Worm (Caenorhabditis elegans) whole organism, young adult: Measurements from ENCODE around the gene srw-60.

Source experiments
- B0336.3 ChIP-seq: fragments of 200-800 bp; sonication (Bioruptor generic); IDR thresholded peaks from 2 replicates; pipeline ENCODE4 v1.3.6; 2022; ENCODE audit warnings: missing genetic modification characterization, missing compliant biosample characterization
- C17E4.6 ChIP-seq: fragments of 200-800 bp; sonication (Bioruptor generic); IDR thresholded peaks from 2 replicates; pipeline ENCODE4 v1.3.6; 2022; ENCODE audit warnings: missing genetic modification reagents, missing genetic modification characterization, missing compliant biosample characterization
- F23B12.7 ChIP-seq: sonication (generic microtip); optimal IDR thresholded peaks from 2 replicates; lab custom pipeline; 2017; ENCODE audit warnings: missing genetic modification characterization, mild to moderate bottlenecking, missing compliant biosample characterization, antibody characterized with exemption, moderate library complexity; ENCODE audit not compliant: insufficient read depth
- F49E8.2 ChIP-seq: sonication (generic microtip); optimal IDR thresholded peaks from 3 replicates; lab custom pipeline; 2017; ENCODE audit warnings: missing genetic modification characterization, mild to moderate bottlenecking, missing compliant biosample characterization, antibody characterized with exemption, moderate library complexity; ENCODE audit not compliant: insufficient read depth
- K11D2.4 ChIP-seq: fragments of 200-800 bp; sonication (Bioruptor generic); IDR thresholded peaks from 2 replicates; pipeline ENCODE4 v1.3.6; 2022; ENCODE audit warnings: missing genetic modification reagents, missing genetic modification characterization, missing compliant biosample characterization
- Y53G8AR.9 ChIP-seq: fragments of 200-800 bp; sonication (Bioruptor generic); conservative IDR thresholded peaks from 2 replicates; pipeline ENCODE4 v1.3.6; 2022; ENCODE audit warnings: missing genetic modification reagents, missing genetic modification characterization, missing compliant biosample characterization
- Y56A3A.18 ChIP-seq: fragments of 200-800 bp; sonication (Bioruptor generic); IDR thresholded peaks from 2 replicates; pipeline ENCODE4 v1.3.6; 2022; ENCODE audit warnings: missing genetic modification reagents, missing genetic modification characterization, missing compliant biosample characterization
- akir-1 ChIP-seq: fragments of 200-800 bp; sonication (Bioruptor generic); optimal IDR thresholded peaks from 2 replicates; lab custom pipeline; 2018; ENCODE audit warnings: mild to moderate bottlenecking, missing genetic modification characterization, moderate library complexity, missing compliant biosample characterization
- aptf-2 ChIP-seq: fragments of 200-800 bp; sonication (Bioruptor generic); conservative IDR thresholded peaks from 2 replicates; pipeline ENCODE4 v1.3.6; 2022; ENCODE audit warnings: missing genetic modification reagents, missing genetic modification characterization, missing compliant biosample characterization
- aptf-3 ChIP-seq: fragments of 200-800 bp; sonication (Bioruptor generic); IDR thresholded peaks from 2 replicates; pipeline ENCODE4 v1.3.6; 2022; ENCODE audit warnings: missing genetic modification characterization, missing compliant biosample characterization
- bed-2 ChIP-seq: fragments of 200-800 bp; sonication (Bioruptor generic); IDR thresholded peaks from 2 replicates; pipeline ENCODE4 v1.3.6; 2022; ENCODE audit warnings: missing genetic modification reagents, missing genetic modification characterization, missing compliant biosample characterization
- cebp-1 ChIP-seq, 2 experiments: fragments of 200-800 bp in 1 of 2; sonication (Bioruptor generic) in 1 of 2; sonication (generic microtip) in 1 of 2; IDR thresholded peaks in 1 of 2; optimal IDR thresholded peaks in 1 of 2; 2 replicates each; pipeline versions ENCODE4 v1.3.6 to Lab custom; 2017 to 2022; ENCODE audit warnings: missing compliant biosample characterization in 2 of 2, missing genetic modification characterization in 2 of 2, mild to moderate bottlenecking in 1 of 2, missing genetic modification reagents in 1 of 2, moderate library complexity in 1 of 2
- ceh-79 ChIP-seq: sonication (generic microtip); optimal IDR thresholded peaks from 2 replicates; lab custom pipeline; 2017; ENCODE audit warnings: mild to moderate bottlenecking, missing genetic modification characterization, missing compliant biosample characterization
- chd-7 ChIP-seq: sonication (generic microtip); optimal IDR thresholded peaks from 2 replicates; lab custom pipeline; 2016; ENCODE audit warnings: mild to moderate bottlenecking, missing genetic modification characterization, moderate library complexity, missing compliant biosample characterization
- die-1 ChIP-seq: sonication (generic microtip); optimal IDR thresholded peaks from 2 replicates; lab custom pipeline; 2016; ENCODE audit warnings: missing genotype, mild to moderate bottlenecking, missing genetic modification characterization, missing compliant biosample characterization
- efl-1 ChIP-seq: fragments of 150-350 bp; optimal IDR thresholded peaks from 2 replicates; lab custom pipeline; 2014; ENCODE audit warnings: missing biosample characterization, missing genetic modification reagents, missing genetic modification characterization
- ekl-4 ChIP-seq: fragments of 200-800 bp; sonication (Bioruptor generic); IDR thresholded peaks from 2 replicates; pipeline ENCODE4 v1.3.6; 2022; ENCODE audit warnings: missing genetic modification reagents, missing genetic modification characterization, missing compliant biosample characterization
- fkh-3 ChIP-seq: sonication (generic microtip); optimal IDR thresholded peaks from 2 replicates; lab custom pipeline; 2016; ENCODE audit warnings: mild to moderate bottlenecking, missing genetic modification characterization, missing compliant biosample characterization
- him-1 ChIP-seq: sonication (generic microtip); optimal IDR thresholded peaks from 2 replicates; lab custom pipeline; 2016; ENCODE audit warnings: missing genotype, missing genetic modification reagents, missing genetic modification characterization, missing compliant biosample characterization
- hmg-20 ChIP-seq: fragments of 200-800 bp; sonication (Bioruptor generic); IDR thresholded peaks from 2 replicates; pipeline ENCODE4 v1.3.6; 2022; ENCODE audit warnings: missing genetic modification reagents, missing genetic modification characterization, missing compliant biosample characterization
- let-526 ChIP-seq: fragments of 200-800 bp; sonication (Bioruptor generic); IDR thresholded peaks from 2 replicates; pipeline ENCODE4 v1.3.6; 2022; ENCODE audit warnings: missing genetic modification reagents, missing genetic modification characterization, missing compliant biosample characterization
- lin-40 ChIP-seq: sonication (generic microtip); optimal IDR thresholded peaks from 2 replicates; lab custom pipeline; 2016; ENCODE audit warnings: missing genetic modification characterization, mild to moderate bottlenecking, missing compliant biosample characterization, missing genotype, missing genetic modification reagents
- lin-54 ChIP-seq: fragments of 200-800 bp; sonication (Bioruptor generic); optimal IDR thresholded peaks from 2 replicates; lab custom pipeline; 2018; ENCODE audit warnings: mild to moderate bottlenecking, missing genetic modification characterization, missing compliant biosample characterization
- lir-1 ChIP-seq: fragments of 200-800 bp; sonication (Bioruptor generic); conservative IDR thresholded peaks from 2 replicates; pipeline ENCODE4 v1.3.6; 2022; ENCODE audit warnings: missing genetic modification reagents, missing genetic modification characterization, missing compliant biosample characterization
- madf-10 ChIP-seq: sonication (generic microtip); optimal IDR thresholded peaks from 2 replicates; lab custom pipeline; 2016; ENCODE audit warnings: mild to moderate bottlenecking, missing genetic modification characterization, missing compliant biosample characterization
- madf-3 ChIP-seq: fragments of 200-800 bp; sonication (Bioruptor generic); IDR thresholded peaks from 2 replicates; pipeline ENCODE4 v1.3.6; 2022; ENCODE audit warnings: missing genetic modification reagents, missing genetic modification characterization, missing compliant biosample characterization
- madf-6 ChIP-seq: fragments of 200-800 bp; sonication (Bioruptor generic); IDR thresholded peaks from 2 replicates; pipeline ENCODE4 v1.3.6; 2022; ENCODE audit warnings: missing genetic modification reagents, missing genetic modification characterization, missing compliant biosample characterization
- madf-8 ChIP-seq: fragments of 200-800 bp; sonication (Bioruptor generic); conservative IDR thresholded peaks from 2 replicates; pipeline ENCODE4 v1.3.6; 2022; ENCODE audit warnings: missing genetic modification reagents, missing genetic modification characterization, missing compliant biosample characterization
- mcd-1 ChIP-seq: fragments of 200-800 bp; sonication (Bioruptor generic); IDR thresholded peaks from 2 replicates; pipeline ENCODE4 v1.3.6; 2022; ENCODE audit warnings: missing genetic modification reagents, missing genetic modification characterization, missing compliant biosample characterization
- mes-4 ChIP-seq: sonication (generic microtip); optimal IDR thresholded peaks from 2 replicates; lab custom pipeline; 2016; ENCODE audit warnings: missing genotype, missing genetic modification characterization, missing compliant biosample characterization
- mxl-1 ChIP-seq: sonication (generic microtip); optimal IDR thresholded peaks from 2 replicates; lab custom pipeline; 2016; ENCODE audit warnings: missing genetic modification characterization, missing compliant biosample characterization
- nfya-1 ChIP-seq: sonication (generic microtip); optimal IDR thresholded peaks from 2 replicates; lab custom pipeline; 2017; ENCODE audit warnings: antibody characterized with exemption, missing compliant biosample characterization, missing genetic modification characterization, borderline replicate concordance; ENCODE audit not compliant: insufficient read depth
- nfyb-1 ChIP-seq: fragments of 200-800 bp; sonication (Bioruptor generic); IDR thresholded peaks from 2 replicates; pipeline ENCODE4 v1.3.6; 2022; ENCODE audit warnings: missing genetic modification reagents, missing genetic modification characterization, missing compliant biosample characterization
- pbrm-1 ChIP-seq: fragments of 200-800 bp; sonication (Bioruptor generic); IDR thresholded peaks from 2 replicates; pipeline ENCODE4 v1.3.6; 2022; ENCODE audit warnings: missing genetic modification reagents, missing genetic modification characterization, missing compliant biosample characterization
- rec-8 ChIP-seq, 2 experiments: sonication (generic microtip); optimal IDR thresholded peaks; 2 replicates each; lab custom pipeline; 2016; ENCODE audit warnings: mild to moderate bottlenecking in 2 of 2, missing genetic modification characterization in 2 of 2, missing genetic modification reagents in 2 of 2, missing genotype in 2 of 2, missing biosample characterization in 1 of 2, missing compliant biosample characterization in 1 of 2, moderate library complexity in 1 of 2
- snpc-3.4 ChIP-seq: sonication (generic microtip); optimal IDR thresholded peaks from 2 replicates; lab custom pipeline; 2017; ENCODE audit warnings: missing genetic modification characterization, mild to moderate bottlenecking, missing compliant biosample characterization, antibody characterized with exemption, moderate library complexity, missing genotype, missing genetic modification reagents
- snpc-4 ChIP-seq, 5 experiments: fragments of 150-350 bp in 1 of 5; sonication (generic microtip) in 4 of 5; optimal IDR thresholded peaks; 2 replicates each; lab custom pipeline; 2014 to 2018; ENCODE audit warnings: missing genetic modification characterization in 5 of 5, missing biosample characterization in 3 of 5, antibody characterized with exemption in 2 of 5, mild to moderate bottlenecking in 2 of 5, missing compliant biosample characterization in 2 of 5, missing genotype in 2 of 5, moderate library complexity in 2 of 5, missing genetic modification reagents in 1 of 5
- sptf-2 ChIP-seq: fragments of 200-800 bp; sonication (Bioruptor generic); optimal IDR thresholded peaks from 2 replicates; lab custom pipeline; 2018; ENCODE audit warnings: mild to moderate bottlenecking, missing genetic modification characterization, missing compliant biosample characterization
- tbx-9 ChIP-seq: sonication (generic microtip); optimal IDR thresholded peaks from 2 replicates; lab custom pipeline; 2016; ENCODE audit warnings: borderline replicate concordance, missing genetic modification characterization, inconsistent platforms, missing compliant biosample characterization
- unc-130 ChIP-seq: sonication (generic microtip); optimal IDR thresholded peaks from 2 replicates; lab custom pipeline; 2016; ENCODE audit warnings: missing genetic modification reagents, missing genetic modification characterization, missing compliant biosample characterization
- unc-62 ChIP-seq: fragments of 150-350 bp; optimal IDR thresholded peaks from 2 replicates; lab custom pipeline; 2014; ENCODE audit warnings: missing biosample characterization, missing genetic modification reagents, missing genetic modification characterization
- xnd-1 ChIP-seq: sonication (generic microtip); optimal IDR thresholded peaks from 2 replicates; lab custom pipeline; 2016; ENCODE audit warnings: missing genotype, missing genetic modification reagents, missing genetic modification characterization, missing compliant biosample characterization
- zfh-2 ChIP-seq: fragments of 200-800 bp; sonication (Bioruptor generic); conservative IDR thresholded peaks from 2 replicates; pipeline ENCODE4 v1.3.6; 2022; ENCODE audit warnings: missing genetic modification reagents, missing genetic modification characterization, missing compliant biosample characterization
- ztf-28 ChIP-seq: fragments of 200-800 bp; sonication (Bioruptor generic); IDR thresholded peaks from 2 replicates; pipeline ENCODE4 v1.3.6; 2022; ENCODE audit warnings: missing genetic modification reagents, missing genetic modification characterization, missing compliant biosample characterization
- ztf-3 ChIP-seq: fragments of 200-800 bp; sonication (Bioruptor generic); optimal IDR thresholded peaks from 2 replicates; lab custom pipeline; 2018; ENCODE audit warnings: mild to moderate bottlenecking, missing genetic modification characterization, missing compliant biosample characterization
- ztf-6 ChIP-seq: fragments of 200-800 bp; sonication (Bioruptor generic); IDR thresholded peaks from 2 replicates; pipeline ENCODE4 v1.3.6; 2022; ENCODE audit warnings: missing genetic modification reagents, missing genetic modification characterization, missing compliant biosample characterization

Gene srw-60

DNA sequence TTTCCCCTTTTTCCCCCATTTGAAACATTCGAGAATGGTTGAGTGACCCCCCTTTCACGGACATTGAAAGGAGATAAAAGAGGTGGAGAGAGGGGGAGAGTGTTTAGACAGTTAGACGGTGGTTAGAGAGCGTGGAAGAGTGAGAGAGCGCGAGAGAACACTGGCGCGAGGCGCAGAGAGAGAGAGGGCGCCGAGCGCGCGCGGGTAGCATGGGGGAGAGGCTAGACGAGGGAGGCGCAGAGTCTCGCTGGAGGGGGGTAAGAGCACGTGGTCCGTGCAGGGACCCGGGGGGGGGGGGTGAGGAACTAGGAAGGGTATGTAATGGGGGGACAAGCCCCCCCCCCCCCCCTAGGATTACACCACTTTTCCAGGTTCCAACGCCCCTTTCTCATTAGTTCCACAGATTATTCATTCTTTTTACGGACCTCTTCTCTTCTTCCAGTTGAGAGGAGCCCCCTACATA lies 15.6 kb downstream of the srw-60 start:
- TF ChIP-seq madf-8 (GFP tag; lab: Robert Waterston, UW) (no peak), zfh-2 (peak; percentile 100), madf-3 (GFP tag; lab: Robert Waterston, UW) (peak; percentile 83; the same call in 1 of the 2 replicates), mes-4 (tag; lab: Kevin White, UChicago) (no peak), let-526 (GFP tag; lab: Robert Waterston, UW) (peak; percentile 92), pbrm-1 (GFP tag; lab: Robert Waterston, UW) (peak; percentile 97), unc-62 (no peak), hmg-20 (GFP tag; lab: Robert Waterston, UW) (peak; percentile 54; the same call in 1 of the 2 replicates), mcd-1 (GFP tag; lab: Robert Waterston, UW) (peak; percentile 95), him-1 (tag; lab: Kevin White, UChicago) (no peak), aptf-2 (0 out of 2 replicates have a peak, but pooled peaks have one; percentile 50), ceh-79 (tag; lab: Kevin White, UChicago) (peak; percentile 35), akir-1 (peak; percentile 73), fkh-3 (tag; lab: Kevin White, UChicago) (no peak), madf-6 (peak; percentile 47; the same call in 1 of the 2 replicates), snpc-3.4 (tag; lab: Kevin White, UChicago) (no peak), F49E8.2 (no peak), aptf-3 (GFP tag; lab: Robert Waterston, UW) (0 out of 2 replicates have a peak, but pooled peaks have one; percentile 16), ztf-28 (GFP tag; lab: Robert Waterston, UW) (no peak), lir-1 (GFP tag; lab: Robert Waterston, UW) (no peak), lin-54 (GFP tag; lab: Kevin White, UChicago) (peak; percentile 70), sptf-2 (GFP tag; lab: Kevin White, UChicago) (peak; percentile 4), ekl-4 (peak; percentile 94), xnd-1 (tag; lab: Kevin White, UChicago) (no peak), Y53G8AR.9 (GFP tag; lab: Robert Waterston, UW) (peak; percentile 85), snpc-4 (GFP tag; optimal IDR thresholded peaks at IDR 0.05; lab: Kevin White, UChicago) (no peak), snpc-4 (tag; optimal IDR thresholded peaks at IDR 0.05; lab: Kevin White, UChicago) (peak in 2 of 4 experiments; percentile 22 to 54), rec-8 (tag; optimal IDR thresholded peaks at IDR 0.05; lab: Kevin White, UChicago) (no peak), K11D2.4 (GFP tag; lab: Robert Waterston, UW) (peak; percentile 97), lin-40 (tag; lab: Kevin White, UChicago) (peak; percentile 92), C17E4.6 (GFP tag; lab: Robert Waterston, UW) (peak; percentile 17; the same call in 1 of the 2 replicates), efl-1 (no peak), bed-2 (0 out of 2 replicates have a peak, but pooled peaks have one; percentile 42), tbx-9 (tag; lab: Kevin White, UChicago) (no peak), madf-10 (peak; percentile 18), die-1 (no peak), F23B12.7 (tag; lab: Kevin White, UChicago) (no peak), chd-7 (tag; lab: Kevin White, UChicago) (peak; percentile 99), ztf-3 (peak; percentile 88), nfya-1 (no peak), nfyb-1 (GFP tag; lab: Robert Waterston, UW) (peak; percentile 97), unc-130 (GFP tag; lab: Kevin White, UChicago) (no peak), Y56A3A.18 (GFP tag; lab: Robert Waterston, UW) (peak; percentile 44; the same call in 1 of the 2 replicates), cebp-1 (GFP tag; IDR thresholded peaks at IDR 0.05; lab: Robert Waterston, UW) (peak; percentile 64; the same call in 1 of the 2 replicates), cebp-1 (tag; optimal IDR thresholded peaks at IDR 0.05; lab: Kevin White, UChicago) (peak; percentile 92), B0336.3 (GFP tag; lab: Robert Waterston, UW) (peak; percentile 97), ztf-6 (peak; percentile 58; the same call in 1 of the 2 replicates), mxl-1 (tag; lab: Kevin White, UChicago) (no peak)
